Worm (Caenorhabditis elegans) whole organism, early embryonic: ENCODE results near the gene acs-4.

Experiments used
- B0310.2 ChIP-seq: sonication (generic microtip); optimal IDR thresholded peaks from 2 replicates; lab custom pipeline; 2016; ENCODE audit warnings: mild to moderate bottlenecking, missing genetic modification characterization, missing compliant biosample characterization
- F13C5.2 ChIP-seq: sonication (generic microtip); optimal IDR thresholded peaks from 2 replicates; lab custom pipeline; 2017; ENCODE audit warnings: mild to moderate bottlenecking, missing genetic modification characterization, inconsistent platforms, missing compliant biosample characterization
- aly-1 ChIP-seq: sonication (generic microtip); optimal IDR thresholded peaks from 2 replicates; lab custom pipeline; 2016; ENCODE audit warnings: missing genetic modification characterization, missing compliant biosample characterization
- ama-1 ChIP-seq: fragments of 150-350 bp; optimal IDR thresholded peaks from 2 replicates; lab custom pipeline; 2014
- ceh-13 ChIP-seq: fragments of 200-800 bp; sonication (Bioruptor generic); optimal IDR thresholded peaks from 2 replicates; lab custom pipeline; 2018; ENCODE audit warnings: mild to moderate bottlenecking, missing genetic modification characterization, missing compliant biosample characterization
- ceh-36 ChIP-seq: sonication (generic microtip); optimal IDR thresholded peaks from 2 replicates; lab custom pipeline; 2016; ENCODE audit warnings: missing genetic modification characterization, inconsistent platforms, missing compliant biosample characterization
- ets-7 ChIP-seq: sonication (generic microtip); optimal IDR thresholded peaks from 2 replicates; lab custom pipeline; 2016; ENCODE audit warnings: missing genotype, missing genetic modification characterization, missing compliant biosample characterization
- flt-1 ChIP-seq: fragments of 200-800 bp; sonication (Bioruptor generic); IDR thresholded peaks from 2 replicates; pipeline ENCODE4 v1.3.6; 2022; ENCODE audit warnings: missing genetic modification characterization, missing compliant biosample characterization
- hmbx-1 ChIP-seq: sonication (generic microtip); optimal IDR thresholded peaks from 2 replicates; lab custom pipeline; 2016; ENCODE audit warnings: mild to moderate bottlenecking, missing genetic modification characterization, missing compliant biosample characterization
- hmg-4 ChIP-seq: fragments of 200-800 bp; sonication (Bioruptor generic); optimal IDR thresholded peaks from 2 replicates; lab custom pipeline; 2018; ENCODE audit warnings: mild to moderate bottlenecking, missing genetic modification characterization, missing compliant biosample characterization
- hnd-1 ChIP-seq: sonication (generic microtip); optimal IDR thresholded peaks from 2 replicates; lab custom pipeline; 2016; ENCODE audit warnings: missing genetic modification characterization, missing compliant biosample characterization
- pes-1 ChIP-seq: fragments of 200-800 bp; sonication (Bioruptor generic); IDR thresholded peaks from 2 replicates; pipeline ENCODE4 v1.3.6; 2022; ENCODE audit warnings: missing genetic modification reagents, missing genetic modification characterization, missing compliant biosample characterization
- scrt-1 ChIP-seq: fragments of 200-800 bp; sonication (Bioruptor generic); IDR thresholded peaks from 2 replicates; pipeline ENCODE4 v1.3.6; 2022; ENCODE audit warnings: missing genetic modification characterization, missing compliant biosample characterization
- sea-1 ChIP-seq: fragments of 200-800 bp; sonication (Bioruptor generic); conservative IDR thresholded peaks from 2 replicates; pipeline ENCODE4 v1.3.6; 2022; ENCODE audit warnings: missing genetic modification characterization, missing compliant biosample characterization
- tbx-11 ChIP-seq: fragments of 200-800 bp; sonication (Bioruptor generic); IDR thresholded peaks from 2 replicates; pipeline ENCODE4 v1.3.6; 2022; ENCODE audit warnings: missing genetic modification characterization, missing compliant biosample characterization
- tbx-37 ChIP-seq: fragments of 200-800 bp; sonication (Bioruptor generic); conservative IDR thresholded peaks from 2 replicates; pipeline ENCODE4 v1.3.6; 2022; ENCODE audit warnings: missing genetic modification reagents, missing genetic modification characterization, missing compliant biosample characterization
- tra-4 ChIP-seq: sonication (generic microtip); optimal IDR thresholded peaks from 2 replicates; lab custom pipeline; 2017; ENCODE audit warnings: missing genetic modification characterization, missing compliant biosample characterization

The acs-4 gene

DNA sequence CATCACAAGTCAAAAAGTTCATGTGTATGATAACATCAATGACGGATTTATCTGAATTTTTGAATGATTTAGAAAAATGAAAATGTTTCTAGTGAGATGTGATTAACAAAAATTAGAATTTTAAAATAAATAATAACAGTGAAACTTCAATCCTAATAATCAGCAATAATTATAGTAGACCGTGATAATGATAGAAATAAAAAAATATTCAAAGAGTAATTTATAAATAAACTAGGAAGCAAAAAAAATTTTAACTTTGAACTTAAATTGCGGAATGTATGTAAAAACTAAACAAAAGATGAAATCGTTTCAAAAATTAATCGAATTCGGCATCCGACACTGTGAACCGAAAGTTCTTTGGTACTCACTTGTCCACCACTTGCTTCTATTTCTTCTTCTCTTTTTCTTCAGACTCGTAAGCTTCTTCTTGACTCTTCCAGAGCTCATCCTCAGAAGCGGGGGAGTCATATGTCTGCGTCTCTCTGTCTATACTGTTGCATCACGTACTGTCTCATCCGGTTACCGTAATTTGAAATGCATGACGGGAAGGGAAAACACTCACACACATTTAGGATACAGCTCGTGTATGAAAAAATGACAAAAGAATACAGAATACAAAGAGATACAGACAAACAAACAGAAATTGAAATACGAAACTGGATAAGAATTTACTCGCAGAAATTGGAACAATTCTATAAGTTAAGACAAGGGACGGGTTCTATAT lies 25.5 kb downstream of the acs-4 start, which contains the start of gene mec-14:
Gene mec-14 (minus strand): TSS at position 51 of the 724 bp plus-strand sequence.
- TF ChIP-seq flt-1 (GFP tag; lab: Robert Waterston, UW) (no peak), pes-1 (GFP tag; lab: Robert Waterston, UW) (no peak), hnd-1 (tag; lab: Kevin White, UChicago) (no peak), F13C5.2 (tag; lab: Kevin White, UChicago) (no peak), hmbx-1 (tag; lab: Kevin White, UChicago) (no peak), aly-1 (no peak), ceh-13 (GFP tag; lab: Kevin White, UChicago) (no peak), B0310.2 (tag; lab: Kevin White, UChicago) (no peak), ceh-36 (tag; lab: Kevin White, UChicago) (no peak), tra-4 (tag; lab: Kevin White, UChicago) (no peak), sea-1 (no peak), hmg-4 (GFP tag; lab: Kevin White, UChicago) (no peak)

ce11 chrIII:7195325-7195724 lies 27.7 kb downstream of the acs-4 start, which contains the start of gene F37C12.18:
Gene F37C12.18, minus strand, starts transcription at chrIII:7195425.
- no peak for TF ChIP-seq ama-1 (lab: Kevin White, UChicago)
- no peak for TF ChIP-seq tbx-11 (GFP tag; lab: Robert Waterston, UW)
- TF ChIP-seq scrt-1: no peak

ce11 chrIII:7197973-7198372 lies 30.3 kb downstream of the acs-4 start, which contains the start of gene exos-9:
Gene exos-9, minus strand, starts transcription at chrIII:7198073.
- TF ChIP-seq tra-4 (tag; lab: Kevin White, UChicago) (no peak), tbx-11 (GFP tag; lab: Robert Waterston, UW) (no peak), sea-1 (no peak), hnd-1 (tag; lab: Kevin White, UChicago) (no peak), aly-1 (no peak), hmg-4 (GFP tag; lab: Kevin White, UChicago) (no peak), scrt-1 (no peak), hmbx-1 (tag; lab: Kevin White, UChicago) (no peak), ets-7 (tag; lab: Kevin White, UChicago) (no peak), pes-1 (GFP tag; lab: Robert Waterston, UW) (no peak), ceh-36 (tag; lab: Kevin White, UChicago) (no peak), flt-1 (GFP tag; lab: Robert Waterston, UW) (no peak), B0310.2 (tag; lab: Kevin White, UChicago) (no peak), ama-1 (lab: Kevin White, UChicago) (no peak), tbx-37 (GFP tag; lab: Robert Waterston, UW) (no peak), ceh-13 (GFP tag; lab: Kevin White, UChicago) (no peak), F13C5.2 (tag; lab: Kevin White, UChicago) (no peak)

ce11 chrIII:7198838-7199237 lies 31.2 kb downstream of the acs-4 start, which contains the start of gene pfd-5:
Gene pfd-5, minus strand, starts transcription at chrIII:7198884.
- no peak for TF ChIP-seq hmg-4 (GFP tag; lab: Kevin White, UChicago)
- peak; percentile 0 for TF ChIP-seq hmbx-1 (tag; lab: Kevin White, UChicago)
- 0 out of 2 replicates have a peak, but pooled peaks have one; percentile 11 for TF ChIP-seq sea-1
- peak; percentile 95 for TF ChIP-seq tbx-37 (GFP tag; lab: Robert Waterston, UW)
- no peak for TF ChIP-seq B0310.2 (tag; lab: Kevin White, UChicago)
- no peak for TF ChIP-seq tra-4 (tag; lab: Kevin White, UChicago)
- TF ChIP-seq F13C5.2 (tag; lab: Kevin White, UChicago): peak; percentile 35
- TF ChIP-seq ceh-13 (GFP tag; lab: Kevin White, UChicago): no peak
- peak; percentile 77 for TF ChIP-seq pes-1 (GFP tag; lab: Robert Waterston, UW)
- TF ChIP-seq scrt-1: no peak
- TF ChIP-seq flt-1 (GFP tag; lab: Robert Waterston, UW): no peak

ce11 chrIII:7199467-7199866 lies 31.8 kb downstream of the acs-4 start:
- no peak for TF ChIP-seq hmg-4 (GFP tag; lab: Kevin White, UChicago)
- TF ChIP-seq scrt-1: no peak
- no peak for TF ChIP-seq ets-7 (tag; lab: Kevin White, UChicago)
- TF ChIP-seq aly-1: no peak
- TF ChIP-seq ceh-13 (GFP tag; lab: Kevin White, UChicago): no peak
- no peak for TF ChIP-seq B0310.2 (tag; lab: Kevin White, UChicago)
- TF ChIP-seq flt-1 (GFP tag; lab: Robert Waterston, UW): no peak

- TF ChIP-seq ceh-13 (GFP tag; lab: Kevin White, UChicago): no peak
- no peak for TF ChIP-seq sea-1
- no peak for TF ChIP-seq tbx-11 (GFP tag; lab: Robert Waterston, UW)
- no peak for TF ChIP-seq hmg-4 (GFP tag; lab: Kevin White, UChicago)
- TF ChIP-seq pes-1 (GFP tag; lab: Robert Waterston, UW): no peak
- TF ChIP-seq hnd-1 (tag; lab: Kevin White, UChicago): no peak
- no peak for TF ChIP-seq flt-1 (GFP tag; lab: Robert Waterston, UW)
Measured at ce11 chrIII:7201378-7202256, 34.0 kb downstream of the acs-4 start, which contains the start of gene dpy-31. Gene dpy-31, plus strand, starts transcription at chrIII:7202206.
